Fruit fly (Drosophila melanogaster) whole organism, pupa: Measurements from ENCODE around the gene CG16854.

Source experiments
- CG10348 ChIP-seq: fragments of 200-800 bp; sonication (Bioruptor generic); IDR thresholded peaks from 2 replicates; pipeline ENCODE4 v1.3.6; 2022; ENCODE audit warnings: missing biosample characterization, missing genetic modification characterization
- CG13204 ChIP-seq: fragments of 200-800 bp; sonication (Bioruptor generic); optimal IDR thresholded peaks from 2 replicates; lab custom pipeline; 2018; ENCODE audit warnings: missing biosample characterization, mild to moderate bottlenecking, missing genetic modification characterization, moderate library complexity
- CG14655 ChIP-seq: fragments of 200-800 bp; sonication (Bioruptor generic); optimal IDR thresholded peaks from 3 replicates; lab custom pipeline; 2017; ENCODE audit warnings: mild to moderate bottlenecking, missing biosample characterization, missing genetic modification reagents, missing genetic modification characterization
- CG17806 ChIP-seq: fragments of 200-800 bp; sonication (Bioruptor generic); optimal IDR thresholded peaks from 2 replicates; lab custom pipeline; 2018; ENCODE audit warnings: missing biosample characterization, mild to moderate bottlenecking, missing genetic modification characterization, moderate library complexity
- CG32121 ChIP-seq: fragments of 200-800 bp; sonication (Bioruptor generic); IDR thresholded peaks from 2 replicates; pipeline ENCODE4 v1.3.6; 2022; ENCODE audit warnings: missing biosample characterization, missing genetic modification characterization
- CG34367 ChIP-seq: fragments of 200-800 bp; sonication (Bioruptor generic); optimal IDR thresholded peaks from 2 replicates; lab custom pipeline; 2018; ENCODE audit warnings: missing biosample characterization, mild to moderate bottlenecking, missing genetic modification characterization
- CG4496 ChIP-seq: fragments of 200-800 bp; sonication (Bioruptor generic); IDR thresholded peaks from 3 replicates; pipeline ENCODE4 v1.3.6; 2022; ENCODE audit warnings: missing biosample characterization, missing genetic modification characterization
- CG8159 ChIP-seq: fragments of 200-800 bp; sonication (Bioruptor generic); optimal IDR thresholded peaks from 3 replicates; lab custom pipeline; 2018; ENCODE audit warnings: missing biosample characterization, mild to moderate bottlenecking, missing genetic modification characterization, moderate library complexity
- CG8301 ChIP-seq: fragments of 200-800 bp; sonication (Bioruptor generic); optimal IDR thresholded peaks from 2 replicates; lab custom pipeline; 2018; ENCODE audit warnings: missing biosample characterization, mild to moderate bottlenecking, missing genetic modification characterization
- Ets98B ChIP-seq: fragments of 200-800 bp; sonication (Bioruptor generic); IDR thresholded peaks from 2 replicates; pipeline ENCODE4 v1.3.6; 2022; ENCODE audit warnings: missing biosample characterization, missing genetic modification characterization
- Pif1A ChIP-seq: fragments of 200-800 bp; sonication (Bioruptor generic); optimal IDR thresholded peaks from 3 replicates; lab custom pipeline; 2016; ENCODE audit warnings: missing biosample characterization, missing genetic modification characterization
- Pif1B ChIP-seq: fragments of 200-800 bp; sonication (Bioruptor generic); optimal IDR thresholded peaks from 3 replicates; lab custom pipeline; 2016; ENCODE audit warnings: missing biosample characterization, missing genetic modification characterization
- Snoo ChIP-seq: fragments of 200-800 bp; sonication (Bioruptor generic); optimal IDR thresholded peaks from 3 replicates; lab custom pipeline; 2017; ENCODE audit warnings: missing biosample characterization, mild to moderate bottlenecking, missing genetic modification characterization, inconsistent platforms
- fd96Ca ChIP-seq: fragments of 200-800 bp; sonication (Bioruptor generic); IDR thresholded peaks from 3 replicates; pipeline ENCODE4 v1.3.6; 2022; ENCODE audit warnings: missing biosample characterization, missing genetic modification characterization

Gene CG16854

DNA sequence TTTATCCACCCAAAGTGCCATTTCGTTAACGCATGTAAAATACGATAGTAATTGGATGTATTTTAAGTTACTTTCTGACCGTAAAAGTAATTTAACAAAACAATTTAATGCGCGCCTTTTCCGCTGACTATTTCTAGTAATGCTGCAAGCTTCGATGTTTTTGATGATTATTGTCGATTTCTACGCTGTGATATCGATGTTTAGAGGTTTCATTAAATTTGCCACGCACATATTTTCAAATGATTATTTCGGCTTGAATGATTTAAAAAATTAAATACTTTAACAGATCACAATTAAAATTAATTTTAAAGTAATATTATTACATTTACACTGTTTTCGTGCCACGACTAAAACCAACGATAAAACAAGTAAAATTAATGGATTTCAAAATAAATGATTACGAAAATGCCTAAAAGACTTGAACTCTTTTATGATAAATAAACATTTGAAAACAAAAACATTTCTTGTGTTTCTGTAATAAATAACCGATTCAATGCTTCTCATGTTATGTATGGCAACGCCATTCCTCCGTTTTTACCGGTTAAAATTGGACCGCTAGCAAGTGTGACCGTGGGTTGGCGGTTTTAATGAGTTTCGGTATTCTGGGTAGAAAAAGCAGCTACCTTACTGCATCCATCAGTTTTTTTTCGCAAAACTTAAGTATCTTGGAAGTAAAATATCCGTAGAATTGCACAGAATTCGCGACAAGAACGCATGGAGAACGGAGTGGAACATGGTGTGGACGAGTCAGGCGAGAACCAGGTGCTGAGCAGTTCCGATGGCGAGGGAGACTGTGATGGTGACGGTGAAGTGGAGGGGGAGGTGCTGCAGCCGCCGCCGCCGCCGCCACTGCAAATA, 43.9 kb downstream of the CG16854 start, which contains the start of the genes RfC38 and CG4751:
Gene RfC38, minus strand, starts transcription at position 495 of the 858 bp plus-strand sequence.
Gene CG4751, plus strand, starts transcription at position 587 of the 858 bp plus-strand sequence.
- TF ChIP-seq CG14655 (GFP tag; lab: Kevin White, UChicago) (no peak), CG34367 (tag; lab: Kevin White, UChicago) (no peak), CG8159 (tag; lab: Kevin White, UChicago) (no peak), CG32121 (GFP tag; lab: Robert Waterston, UW) (no peak), CG10348 (GFP tag; lab: Robert Waterston, UW) (no peak), CG8301 (tag; lab: Kevin White, UChicago) (no peak), CG17806 (tag; lab: Kevin White, UChicago) (no peak), Pif1B (GFP tag; lab: Kevin White, UChicago) (no peak), fd96Ca (GFP tag; lab: Robert Waterston, UW) (no peak), Pif1A (no peak), CG4496 (GFP tag; lab: Robert Waterston, UW) (no peak), Snoo (tag; lab: Kevin White, UChicago) (no peak), CG13204 (GFP tag; lab: Kevin White, UChicago) (no peak), Ets98B (no peak)

DNA sequence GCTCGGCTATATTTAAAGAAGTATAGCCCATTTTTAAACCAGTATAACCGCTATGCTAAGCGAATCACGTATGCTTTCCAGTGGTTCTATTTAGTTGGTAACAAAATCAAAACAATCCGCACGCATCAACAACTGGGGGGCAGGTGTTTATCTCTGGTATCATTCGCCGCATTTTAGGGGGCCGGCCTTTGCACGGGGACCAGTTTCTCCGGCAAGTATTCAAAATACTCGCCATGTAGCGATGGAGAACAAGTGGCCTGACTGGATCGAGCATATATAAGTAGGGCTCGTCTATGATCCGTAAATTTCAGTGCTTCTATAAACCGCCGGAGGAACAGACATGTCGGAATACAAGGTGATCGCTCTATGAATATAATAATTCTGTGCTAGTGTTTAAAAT, 49.6 kb downstream of the CG16854 start, which contains the start of gene hgo:
Gene hgo, plus strand, starts transcription at position 301 of the 400 bp plus-strand sequence.
- TF ChIP-seq Ets98B: no peak
